Worm (Caenorhabditis elegans): ENCODE results near the gene srx-18.

The srx-18 gene

ce11 chrV:17777127-17777526, 21.6 kb downstream of the srx-18 start, which contains the start of gene ddo-1:
TSS of gene ddo-1 (minus strand) at chrV:17777227.
- no peak for TF ChIP-seq hlh-8 (tag; optimal IDR thresholded peaks at IDR 0.05)
- no peak for TF ChIP-seq ceh-34 (tag; optimal IDR thresholded peaks at IDR 0.05)
- TF ChIP-seq fkh-6 (tag; optimal IDR thresholded peaks at IDR 0.05) = no peak
- no peak for TF ChIP-seq ahr-1 (tag; optimal IDR thresholded peaks at IDR 0.05)
- no peak for TF ChIP-seq unc-86 (tag; optimal IDR thresholded peaks at IDR 0.05)
- TF ChIP-seq ceh-18 (tag; optimal IDR thresholded peaks at IDR 0.05) = no peak

ce11 chrV:17773108-17773507, 25.6 kb downstream of the srx-18 start, which contains the start of gene sre-21:
TSS of gene sre-21 (minus strand) at chrV:17773208.
- TF ChIP-seq T23F11.4 (GFP tag; optimal IDR thresholded peaks at IDR 0.05) (no peak), pha-2 (tag; optimal IDR thresholded peaks at IDR 0.05) (no peak), K09A11.1 (tag; optimal IDR thresholded peaks at IDR 0.05; ENCODE audit: insufficient read depth) (no peak), gmeb-2 (tag; optimal IDR thresholded peaks at IDR 0.05) (no peak), nfya-1 (tag; optimal IDR thresholded peaks at IDR 0.05) (no peak), hlh-30 (tag; optimal IDR thresholded peaks at IDR 0.05; ENCODE audit: insufficient read depth) (no peak), hlh-13 (GFP tag; optimal IDR thresholded peaks at IDR 0.05) (no peak), che-1 (tag; optimal IDR thresholded peaks at IDR 0.05) (no peak), fax-1 (tag; optimal IDR thresholded peaks at IDR 0.05) (no peak), ref-2 (tag; optimal IDR thresholded peaks at IDR 0.05) (no peak), mec-3 (tag; optimal IDR thresholded peaks at IDR 0.05; ENCODE audit: borderline replicate concordance) (no peak), sox-4 (tag; optimal IDR thresholded peaks at IDR 0.05) (no peak), fkh-10 (GFP tag; optimal IDR thresholded peaks at IDR 0.05) (no peak), ceh-9 (tag; optimal IDR thresholded peaks at IDR 0.05) (no peak), ceh-22 (tag; optimal IDR thresholded peaks at IDR 0.05) (no peak), pat-9 (tag; optimal IDR thresholded peaks at IDR 0.05) (no peak)

ce11 chrV:17767768-17768167, 30.9 kb downstream of the srx-18 start:
- TF ChIP-seq unc-86 (tag; optimal IDR thresholded peaks at IDR 0.05) (no peak), K09A11.1 (tag; optimal IDR thresholded peaks at IDR 0.05; ENCODE audit: insufficient read depth) (no peak)

ce11 chrV:17767249-17767648, 31.4 kb downstream of the srx-18 start, which contains the start of gene srh-284:
TSS of gene srh-284 (plus strand) at chrV:17767549.
- TF ChIP-seq elt-2 (tag; optimal IDR thresholded peaks at IDR 0.05) (no peak), gmeb-2 (tag; optimal IDR thresholded peaks at IDR 0.05) (no peak)

- TF ChIP-seq lim-6 (tag; optimal IDR thresholded peaks at IDR 0.05) (no peak), ceh-14 (tag; optimal IDR thresholded peaks at IDR 0.05) (no peak), dve-1 (tag; optimal IDR thresholded peaks at IDR 0.05) (no peak), sdc-2 (tag; optimal IDR thresholded peaks at IDR 0.05) (no peak), ceh-9 (tag; optimal IDR thresholded peaks at IDR 0.05) (no peak), ceh-6 (GFP tag; optimal IDR thresholded peaks at IDR 0.05) (no peak)
Measured at ce11 chrV:17765077-17765476, 33.6 kb downstream of the srx-18 start, which contains the start of the genes C47A10.16 and srh-283. TSS of gene C47A10.16 (minus strand) at chrV:17765177. TSS of gene srh-283 (plus strand) at chrV:17765348.

ce11 chrV:17755592-17755991, 43.1 kb downstream of the srx-18 start, which contains the start of gene pgp-9:
TSS of gene pgp-9 (plus strand) at chrV:17755892.
- TF ChIP-seq elt-4 (tag; optimal IDR thresholded peaks at IDR 0.05) (no peak), K02D7.2 (tag; optimal IDR thresholded peaks at IDR 0.05) (no peak), odd-2 (tag; optimal IDR thresholded peaks at IDR 0.05) (no peak), ets-4 (tag; optimal IDR thresholded peaks at IDR 0.05) (no peak)

Measured in whole organism, late embryonic.